Fruit fly (Drosophila melanogaster): ENCODE data around the gene CG13599.
A peak's percentile ranks its signal among the peaks of the same experiment; 100 is the strongest.

The CG13599 gene

dm6 chr3R:23933684-23934575, 2.5 kb downstream of the CG13599 start, which contains the start of gene CG5854 (continued):
- peak; percentile 47 for TF ChIP-seq CG16815 (GFP tag; optimal IDR thresholded peaks at IDR 0.05)
- TF ChIP-seq ato (GFP tag; IDR thresholded peaks at IDR 0.05; ENCODE audit: partially characterized antibody), result no peak
- no peak for TF ChIP-seq hth (optimal IDR thresholded peaks at IDR 0.05)
- TF ChIP-seq CG7786 (GFP tag; optimal IDR thresholded peaks at IDR 0.05), result peak; percentile 71
- no peak for TF ChIP-seq h (optimal IDR thresholded peaks at IDR 0.05)
- TF ChIP-seq CG34376 (GFP tag; optimal IDR thresholded peaks at IDR 0.05), result peak; percentile 64
- TF ChIP-seq Pdp1 (GFP tag; optimal IDR thresholded peaks at IDR 0.05), result peak; percentile 58 to 71
- TF ChIP-seq CG2120 (GFP tag; optimal IDR thresholded peaks at IDR 0.05), result peak; percentile 59
- TF ChIP-seq Xrp1 (GFP tag; IDR thresholded peaks at IDR 0.05), result peak; percentile 84
- TF ChIP-seq gfzf (GFP tag; optimal IDR thresholded peaks at IDR 0.05), result peak; percentile 90
- peak; percentile 68 for TF ChIP-seq Camta (GFP tag; optimal IDR thresholded peaks at IDR 0.05)
- peak; percentile 73 for TF ChIP-seq CG10979 (tag; optimal IDR thresholded peaks at IDR 0.05)
- TF ChIP-seq fd102C (GFP tag; optimal IDR thresholded peaks at IDR 0.05), result no peak
- TF ChIP-seq nerfin-2 (GFP tag; IDR thresholded peaks at IDR 0.05; ENCODE audit: partially characterized antibody), result no peak
- no peak for TF ChIP-seq CG10431 (GFP tag; optimal IDR thresholded peaks at IDR 0.05)
- no peak for TF ChIP-seq rib (GFP tag; IDR thresholded peaks at IDR 0.05)
- TF ChIP-seq Scr (GFP tag; IDR thresholded peaks at IDR 0.05; ENCODE audit: partially characterized antibody), result no peak
- TF ChIP-seq hb (GFP tag; IDR thresholded peaks at IDR 0.05; ENCODE audit: partially characterized antibody), result no peak
- TF ChIP-seq sug (tag; optimal IDR thresholded peaks at IDR 0.05), result peak; percentile 29
- peak; percentile 73 for TF ChIP-seq Fer3 (tag; optimal IDR thresholded peaks at IDR 0.05)
- no peak for TF ChIP-seq CG10565 (GFP tag; optimal IDR thresholded peaks at IDR 0.05)
- TF ChIP-seq CG9437 (GFP tag; optimal IDR thresholded peaks at IDR 0.05), result peak; percentile 49
- peak; percentile 37; the same call in 1 of the 2 replicates for TF ChIP-seq Atf6 (GFP tag; IDR thresholded peaks at IDR 0.05)
- TF ChIP-seq CG11695 (GFP tag; IDR thresholded peaks at IDR 0.05), result peak; percentile 81
- peak; percentile 70 for TF ChIP-seq CG6254 (GFP tag; optimal IDR thresholded peaks at IDR 0.05)
- TF ChIP-seq stwl (tag; optimal IDR thresholded peaks at IDR 0.05), result peak; percentile 36
- TF ChIP-seq wek (GFP tag; optimal IDR thresholded peaks at IDR 0.05), result peak; percentile 42
- TF ChIP-seq Usf (GFP tag; optimal IDR thresholded peaks at IDR 0.05), result peak; percentile 24
- TF ChIP-seq CG31441 (GFP tag; IDR thresholded peaks at IDR 0.05), result peak; percentile 71
- peak; percentile 70 for TF ChIP-seq esg (GFP tag; conservative IDR thresholded peaks at IDR 0.05)
- peak; percentile 59 for TF ChIP-seq trem (tag; optimal IDR thresholded peaks at IDR 0.05)
- no peak for TF ChIP-seq CkIIα-i1 (GFP tag; IDR thresholded peaks at IDR 0.05)
- TF ChIP-seq CG2712 (tag; optimal IDR thresholded peaks at IDR 0.05), result peak; percentile 75
- TF ChIP-seq CG5245 (GFP tag; optimal IDR thresholded peaks at IDR 0.05), result peak; percentile 64
- TF ChIP-seq knrl (GFP tag; IDR thresholded peaks at IDR 0.05; ENCODE audit: partially characterized antibody), result no peak
- peak; percentile 56 for TF ChIP-seq CG33213 (GFP tag; optimal IDR thresholded peaks at IDR 0.05)
- TF ChIP-seq dmrt99B (tag; optimal IDR thresholded peaks at IDR 0.05), result peak; percentile 73
- TF ChIP-seq Lim3 (GFP tag; IDR thresholded peaks at IDR 0.05), result 0 out of 2 replicates have a peak, but pooled peaks have one; percentile 20
- TF ChIP-seq peb (GFP tag; IDR thresholded peaks at IDR 0.05), result 0 out of 2 replicates have a peak, but pooled peaks have one; percentile 29
- peak; percentile 92 for TF ChIP-seq zfh1 (GFP tag; IDR thresholded peaks at IDR 0.05)
- TF ChIP-seq Vsx1 (GFP tag; optimal IDR thresholded peaks at IDR 0.05), result peak; percentile 62
- no peak for TF ChIP-seq Tbp (GFP tag; optimal IDR thresholded peaks at IDR 0.05)
- no peak for TF ChIP-seq Dref (GFP tag; IDR thresholded peaks at IDR 0.05)
- TF ChIP-seq CG7987 (GFP tag; optimal IDR thresholded peaks at IDR 0.05), result peak; percentile 59
- TF ChIP-seq sd (tag; optimal IDR thresholded peaks at IDR 0.05), result peak; percentile 88
- TF ChIP-seq dan (GFP tag; IDR thresholded peaks at IDR 0.05), result no peak
- TF ChIP-seq D (optimal IDR thresholded peaks at IDR 0.05), result no peak
- peak; percentile 74 for TF ChIP-seq D (GFP tag; optimal IDR thresholded peaks at IDR 0.05)
- peak; percentile 89 for TF ChIP-seq lab (GFP tag; optimal IDR thresholded peaks at IDR 0.05)
